Worm (Caenorhabditis elegans) whole organism, L4 larva: ENCODE results near the gene saps-1.

ENCODE experiments used
- D1046.2 ChIP-seq: fragments of 200-800 bp; sonication (Bioruptor generic); IDR thresholded peaks from 2 replicates; pipeline ENCODE4 v1.3.6; 2022; ENCODE audit warnings: missing genetic modification characterization, missing compliant biosample characterization
- F26F4.8 ChIP-seq: fragments of 200-800 bp; sonication (Bioruptor generic); conservative IDR thresholded peaks from 2 replicates; pipeline ENCODE4 v1.3.6; 2022; ENCODE audit warnings: missing genetic modification characterization, missing compliant biosample characterization
- F49E8.2 ChIP-seq: sonication (generic microtip); optimal IDR thresholded peaks from 2 replicates; lab custom pipeline; 2016; ENCODE audit warnings: missing compliant biosample characterization, mild to moderate bottlenecking, missing genetic modification characterization, borderline replicate concordance
- T20F7.1 ChIP-seq: fragments of 200-800 bp; sonication (Bioruptor generic); optimal IDR thresholded peaks from 2 replicates; lab custom pipeline; 2018; ENCODE audit warnings: mild to moderate bottlenecking, missing genetic modification characterization, missing compliant biosample characterization
- T26A8.4 ChIP-seq: fragments of 200-800 bp; sonication (Bioruptor generic); IDR thresholded peaks from 2 replicates; pipeline ENCODE4 v1.3.6; 2022; ENCODE audit warnings: missing genetic modification characterization, missing compliant biosample characterization
- Y105C5A.15 ChIP-seq: fragments of 200-800 bp; sonication (Bioruptor generic); IDR thresholded peaks from 2 replicates; pipeline ENCODE4 v1.3.6; 2022; ENCODE audit warnings: missing genetic modification characterization, missing compliant biosample characterization
- Y48G9A.11 ChIP-seq: fragments of 200-800 bp; sonication (Bioruptor generic); IDR thresholded peaks from 2 replicates; pipeline ENCODE4 v1.3.6; 2022; ENCODE audit warnings: missing genetic modification reagents, missing genetic modification characterization, missing compliant biosample characterization
- aly-2 ChIP-seq: sonication (generic microtip); optimal IDR thresholded peaks from 2 replicates; lab custom pipeline; 2018; ENCODE audit warnings: missing biosample characterization, missing genetic modification characterization
- ceh-32 ChIP-seq: sonication (generic microtip); optimal IDR thresholded peaks from 2 replicates; lab custom pipeline; 2016; ENCODE audit warnings: mild to moderate bottlenecking, missing genetic modification characterization, missing compliant biosample characterization; ENCODE audit not compliant: poor library complexity
- ceh-44 ChIP-seq: fragments of 200-800 bp; sonication (Bioruptor generic); IDR thresholded peaks from 2 replicates; pipeline ENCODE4 v1.3.6; 2022; ENCODE audit warnings: missing genetic modification reagents, missing genetic modification characterization, missing compliant biosample characterization
- ceh-82 ChIP-seq: sonication (generic microtip); optimal IDR thresholded peaks from 2 replicates; lab custom pipeline; 2017; ENCODE audit warnings: missing biosample characterization, missing genetic modification characterization
- ces-1 ChIP-seq: fragments of 150-350 bp; sonication (generic microtip); optimal IDR thresholded peaks from 4 replicates; lab custom pipeline; 2014; ENCODE audit warnings: missing biosample characterization, missing genetic modification reagents, missing genetic modification characterization
- cey-2 ChIP-seq: sonication (generic microtip); optimal IDR thresholded peaks from 3 replicates; lab custom pipeline; 2017; ENCODE audit warnings: missing genetic modification characterization, mild to moderate bottlenecking, missing compliant biosample characterization, antibody characterized with exemption, borderline replicate concordance; ENCODE audit not compliant: insufficient read depth
- daf-19 ChIP-seq: fragments of 200-800 bp; sonication (Bioruptor generic); conservative IDR thresholded peaks from 2 replicates; pipeline ENCODE4 v1.3.6; 2022; ENCODE audit warnings: missing genetic modification characterization, missing compliant biosample characterization
- dmd-6 ChIP-seq: fragments of 200-800 bp; sonication (Bioruptor generic); IDR thresholded peaks from 2 replicates; pipeline ENCODE4 v1.3.6; 2022; ENCODE audit warnings: missing genetic modification reagents, missing genetic modification characterization, missing compliant biosample characterization
- dmd-8 ChIP-seq: fragments of 200-800 bp; sonication (Bioruptor generic); IDR thresholded peaks from 2 replicates; pipeline ENCODE4 v1.3.6; 2022; ENCODE audit warnings: missing genetic modification characterization, missing compliant biosample characterization
- dmd-9 ChIP-seq: fragments of 200-800 bp; sonication (Bioruptor generic); IDR thresholded peaks from 2 replicates; pipeline ENCODE4 v1.3.6; 2022; ENCODE audit warnings: missing genetic modification reagents, missing genetic modification characterization, missing compliant biosample characterization
- dpl-1 ChIP-seq: fragments of 150-350 bp; optimal IDR thresholded peaks from 2 replicates; lab custom pipeline; 2014; ENCODE audit warnings: missing biosample characterization, missing genetic modification reagents, missing genetic modification characterization
- egl-43 ChIP-seq: fragments of 200-800 bp; sonication (Bioruptor generic); IDR thresholded peaks from 2 replicates; pipeline ENCODE4 v1.3.6; 2022; ENCODE audit warnings: missing genetic modification reagents, missing genetic modification characterization, missing compliant biosample characterization
- gei-8 ChIP-seq: fragments of 200-800 bp; sonication (Bioruptor generic); optimal IDR thresholded peaks from 2 replicates; lab custom pipeline; 2018; ENCODE audit warnings: mild to moderate bottlenecking, missing genetic modification characterization, missing compliant biosample characterization
- hlh-11 ChIP-seq: fragments of 200-800 bp; sonication (Bioruptor generic); optimal IDR thresholded peaks from 2 replicates; lab custom pipeline; 2018; ENCODE audit warnings: mild to moderate bottlenecking, missing genetic modification characterization, missing compliant biosample characterization
- hmg-1.1 ChIP-seq: fragments of 200-800 bp; sonication (Bioruptor generic); IDR thresholded peaks from 2 replicates; pipeline ENCODE4 v1.3.6; 2022; ENCODE audit warnings: missing genetic modification reagents, missing genetic modification characterization, missing compliant biosample characterization
- lin-15B ChIP-seq: fragments of 150-350 bp; sonication (generic microtip); optimal IDR thresholded peaks from 3 replicates; lab custom pipeline; 2014; ENCODE audit warnings: missing biosample characterization, missing genetic modification characterization
- lin-38 ChIP-seq: fragments of 200-800 bp; sonication (Bioruptor generic); IDR thresholded peaks from 2 replicates; pipeline ENCODE4 v1.3.6; 2022; ENCODE audit warnings: missing genetic modification reagents, missing genetic modification characterization, missing compliant biosample characterization
- lin-39 ChIP-seq: fragments of 150-350 bp; optimal IDR thresholded peaks from 2 replicates; lab custom pipeline; 2014; ENCODE audit warnings: missing biosample characterization, missing genetic modification reagents, missing genetic modification characterization
- madf-9 ChIP-seq: fragments of 200-800 bp; sonication (Bioruptor generic); conservative IDR thresholded peaks from 2 replicates; pipeline ENCODE4 v1.3.6; 2022; ENCODE audit warnings: missing genetic modification reagents, missing genetic modification characterization, missing compliant biosample characterization
- mdl-1 ChIP-seq, 2 experiments: fragments of 150-350 bp in 1 of 2; sonication (generic microtip) in 1 of 2; optimal IDR thresholded peaks; 2 replicates each; lab custom pipeline; 2014 to 2017; ENCODE audit warnings: missing biosample characterization in 2 of 2, missing genetic modification characterization in 2 of 2
- mdt-29 ChIP-seq: fragments of 200-800 bp; sonication (Bioruptor generic); IDR thresholded peaks from 2 replicates; pipeline ENCODE4 v1.3.6; 2022; ENCODE audit warnings: missing genetic modification reagents, missing genetic modification characterization, missing compliant biosample characterization
- mep-1 ChIP-seq: fragments of 150-350 bp; sonication (generic microtip); optimal IDR thresholded peaks from 3 replicates; lab custom pipeline; 2014; ENCODE audit warnings: missing biosample characterization, missing genetic modification characterization
- mxl-2 ChIP-seq: fragments of 200-800 bp; sonication (Bioruptor generic); conservative IDR thresholded peaks from 2 replicates; pipeline ENCODE4 v1.3.6; 2022; ENCODE audit warnings: missing genetic modification reagents, missing genetic modification characterization, missing compliant biosample characterization
- mxl-3 ChIP-seq: fragments of 200-800 bp; sonication (Bioruptor generic); optimal IDR thresholded peaks from 2 replicates; lab custom pipeline; 2018; ENCODE audit warnings: mild to moderate bottlenecking, missing genetic modification characterization, missing compliant biosample characterization
- nhr-10 ChIP-seq: fragments of 150-350 bp; optimal IDR thresholded peaks from 2 replicates; lab custom pipeline; 2014; ENCODE audit warnings: missing biosample characterization, missing genetic modification characterization
- nhr-102 ChIP-seq: sonication (generic microtip); optimal IDR thresholded peaks from 2 replicates; lab custom pipeline; 2016; ENCODE audit warnings: mild to moderate bottlenecking, missing genetic modification characterization, moderate library complexity, missing compliant biosample characterization
- nhr-11 ChIP-seq: fragments of 150-350 bp; optimal IDR thresholded peaks from 2 replicates; lab custom pipeline; 2014; ENCODE audit warnings: missing biosample characterization, missing genetic modification characterization
- nhr-111 ChIP-seq: fragments of 200-800 bp; sonication (Bioruptor generic); optimal IDR thresholded peaks from 2 replicates; lab custom pipeline; 2018; ENCODE audit warnings: mild to moderate bottlenecking, missing genetic modification characterization, missing compliant biosample characterization
- nhr-237 ChIP-seq: sonication (generic microtip); optimal IDR thresholded peaks from 2 replicates; lab custom pipeline; 2017; ENCODE audit warnings: missing biosample characterization, missing genetic modification characterization
- nhr-28 ChIP-seq: fragments of 150-350 bp; optimal IDR thresholded peaks from 2 replicates; lab custom pipeline; 2014; ENCODE audit warnings: missing biosample characterization, missing genetic modification characterization
- nhr-41 ChIP-seq: fragments of 200-800 bp; sonication (Bioruptor generic); IDR thresholded peaks from 2 replicates; pipeline ENCODE4 v1.3.6; 2022; ENCODE audit warnings: missing genetic modification reagents, missing genetic modification characterization, missing compliant biosample characterization
- nhr-76 ChIP-seq: fragments of 150-350 bp; optimal IDR thresholded peaks from 2 replicates; lab custom pipeline; 2014; ENCODE audit warnings: missing biosample characterization, missing genetic modification characterization
- nhr-77 ChIP-seq: fragments of 150-350 bp; optimal IDR thresholded peaks from 2 replicates; lab custom pipeline; 2014; ENCODE audit warnings: missing biosample characterization, missing genetic modification characterization
- sdz-12 ChIP-seq: fragments of 200-800 bp; sonication (Bioruptor generic); optimal IDR thresholded peaks from 2 replicates; lab custom pipeline; 2018; ENCODE audit warnings: mild to moderate bottlenecking, missing genetic modification characterization, missing compliant biosample characterization
- skn-1 ChIP-seq: fragments of 150-350 bp; optimal IDR thresholded peaks from 2 replicates; lab custom pipeline; 2014; ENCODE audit warnings: missing biosample characterization, missing genetic modification characterization
- snpc-1.2 ChIP-seq: fragments of 200-800 bp; sonication (Bioruptor generic); IDR thresholded peaks from 2 replicates; pipeline ENCODE4 v1.3.6; 2022; ENCODE audit warnings: missing genetic modification reagents, missing genetic modification characterization, missing compliant biosample characterization
- snpc-4 ChIP-seq: fragments of 150-350 bp; optimal IDR thresholded peaks from 2 replicates; lab custom pipeline; 2014; ENCODE audit warnings: missing biosample characterization, missing genetic modification characterization
- spr-3 ChIP-seq: fragments of 200-800 bp; sonication (Bioruptor generic); optimal IDR thresholded peaks from 2 replicates; lab custom pipeline; 2018; ENCODE audit warnings: mild to moderate bottlenecking, missing genetic modification characterization, missing compliant biosample characterization
- tra-1 ChIP-seq: fragments of 200-800 bp; sonication (Bioruptor generic); IDR thresholded peaks from 2 replicates; pipeline ENCODE4 v1.3.6; 2022; ENCODE audit warnings: missing genetic modification reagents, missing genetic modification characterization, missing compliant biosample characterization
- zip-11 ChIP-seq: fragments of 200-800 bp; sonication (Bioruptor generic); IDR thresholded peaks from 2 replicates; pipeline ENCODE4 v1.3.6; 2022; ENCODE audit warnings: missing genetic modification characterization, missing compliant biosample characterization
- zip-2 ChIP-seq: fragments of 150-350 bp; optimal IDR thresholded peaks from 2 replicates; lab custom pipeline; 2014; ENCODE audit warnings: missing biosample characterization, missing genetic modification characterization
- ztf-11 ChIP-seq: fragments of 150-350 bp; optimal IDR thresholded peaks from 2 replicates; lab custom pipeline; 2014; ENCODE audit warnings: missing biosample characterization, missing genetic modification characterization
- ztf-7 ChIP-seq: fragments of 150-350 bp; optimal IDR thresholded peaks from 2 replicates; lab custom pipeline; 2014; ENCODE audit warnings: missing biosample characterization, missing genetic modification characterization

Gene saps-1

ce11 chrII:11333846-11334638 is 36.6 kb downstream of the saps-1 start (continued):
- TF ChIP-seq sdz-12 (GFP tag; lab: Kevin White, UChicago) (no peak), spr-3 (no peak), nhr-11 (tag; lab: Kevin White, UChicago) (no peak), aly-2 (tag; lab: Kevin White, UChicago) (no peak), lin-39 (no peak), dmd-6 (peak; percentile 41), ztf-7 (tag; lab: Kevin White, UChicago) (no peak), T20F7.1 (no peak), dpl-1 (GFP tag; lab: Kevin White, UChicago) (peak; percentile 25), zip-2 (tag; lab: Kevin White, UChicago) (no peak), mxl-3 (GFP tag; lab: Kevin White, UChicago) (peak; percentile 77), mep-1 (tag; lab: Kevin White, UChicago) (no peak), nhr-41 (no peak), nhr-76 (tag; lab: Kevin White, UChicago) (no peak), D1046.2 (GFP tag; lab: Robert Waterston, UW) (0 out of 2 replicates have a peak, but pooled peaks have one; percentile 17), gei-8 (GFP tag; lab: Kevin White, UChicago) (no peak), nhr-10 (tag; lab: Kevin White, UChicago) (no peak), ceh-32 (tag; lab: Kevin White, UChicago) (no peak), snpc-1.2 (GFP tag; lab: Robert Waterston, UW) (0 out of 2 replicates have a peak, but pooled peaks have one; percentile 11), nhr-28 (tag; lab: Kevin White, UChicago) (peak; percentile 10), ztf-11 (tag; lab: Kevin White, UChicago) (no peak), mdt-29 (GFP tag; lab: Robert Waterston, UW) (peak; percentile 8; the same call in 1 of the 2 replicates), cey-2 (tag; lab: Kevin White, UChicago) (no peak), mxl-2 (GFP tag; lab: Robert Waterston, UW) (0 out of 2 replicates have a peak, but pooled peaks have one; percentile 35), F49E8.2 (no peak), lin-15B (no peak), skn-1 (tag; lab: Kevin White, UChicago) (no peak), dmd-8 (GFP tag; lab: Robert Waterston, UW) (0 out of 2 replicates have a peak, but pooled peaks have one; percentile 63), T26A8.4 (peak; percentile 45; the same call in 1 of the 2 replicates), ces-1 (no peak), hlh-11 (peak; percentile 67), Y105C5A.15 (GFP tag; lab: Robert Waterston, UW) (peak; percentile 84; the same call in 1 of the 2 replicates), zip-11 (no peak), nhr-102 (tag; lab: Kevin White, UChicago) (no peak), lin-38 (GFP tag; lab: Robert Waterston, UW) (peak; percentile 64), mdl-1 (tag; optimal IDR thresholded peaks at IDR 0.05; lab: Kevin White, UChicago) (peak in 1 of 2 experiments; percentile 25), dmd-9 (GFP tag; lab: Robert Waterston, UW) (no peak), egl-43 (GFP tag; lab: Robert Waterston, UW) (peak; percentile 75), hmg-1.1 (GFP tag; lab: Robert Waterston, UW) (no peak), nhr-237 (tag; lab: Kevin White, UChicago) (no peak), ceh-82 (no peak), nhr-111 (GFP tag; lab: Kevin White, UChicago) (no peak), madf-9 (GFP tag; lab: Robert Waterston, UW) (peak; percentile 62; the same call in 1 of the 2 replicates), ceh-44 (no peak), daf-19 (peak; percentile 35; the same call in 1 of the 2 replicates), tra-1 (GFP tag; lab: Robert Waterston, UW) (peak; percentile 48; the same call in 1 of the 2 replicates), nhr-77 (no peak), F26F4.8 (GFP tag; lab: Robert Waterston, UW) (no peak), snpc-4 (tag; lab: Kevin White, UChicago) (no peak), Y48G9A.11 (peak; percentile 45; the same call in 1 of the 2 replicates)
